Fruit fly (Drosophila melanogaster): Measurements from ENCODE around the gene MED18.

- TF ChIP-seq ttk (optimal IDR thresholded peaks at IDR 0.05) (no peak), Myc (optimal IDR thresholded peaks at IDR 0.05) (no peak), h (optimal IDR thresholded peaks at IDR 0.05) (no peak), psq (optimal IDR thresholded peaks at IDR 0.05) (no peak), insv (optimal IDR thresholded peaks at IDR 0.05) (no peak), Sin3A (optimal IDR thresholded peaks at IDR 0.05) (no peak)
Observed at dm6 chrX:1909533-1909932, 43.8 kb downstream of the MED18 start.

All from Kc167 (cell line).